Worm (Caenorhabditis elegans) whole organism, mixed stage, embryonic: ENCODE results near the gene pmk-3.

Experiments
- elt-1 ChIP-seq: sonication (generic microtip); optimal IDR thresholded peaks from 2 replicates; lab custom pipeline; 2017; ENCODE audit warnings: missing genetic modification characterization, mild to moderate bottlenecking, missing compliant biosample characterization, antibody characterized with exemption, moderate library complexity, borderline replicate concordance; ENCODE audit not compliant: insufficient read depth
- elt-3 ChIP-seq: fragments of 150-350 bp; optimal IDR thresholded peaks from 2 replicates; lab custom pipeline; 2014; ENCODE audit warnings: missing biosample characterization, missing genetic modification characterization
- lin-13 ChIP-seq: fragments of 150-350 bp; optimal IDR thresholded peaks from 2 replicates; lab custom pipeline; 2014; ENCODE audit warnings: missing biosample characterization, missing genetic modification characterization
- lsy-2 ChIP-seq: fragments of 150-350 bp; optimal IDR thresholded peaks from 2 replicates; lab custom pipeline; 2014; ENCODE audit warnings: missing biosample characterization, missing genetic modification characterization
- nhr-12 ChIP-seq: fragments of 150-350 bp; optimal IDR thresholded peaks from 2 replicates; lab custom pipeline; 2014; ENCODE audit warnings: missing biosample characterization, missing genetic modification characterization
- nhr-237 ChIP-seq: fragments of 150-350 bp; optimal IDR thresholded peaks from 2 replicates; lab custom pipeline; 2014; ENCODE audit warnings: missing biosample characterization, missing genetic modification characterization
- nhr-28 ChIP-seq: fragments of 150-350 bp; optimal IDR thresholded peaks from 2 replicates; lab custom pipeline; 2014; ENCODE audit warnings: missing biosample characterization, missing genetic modification characterization
- snpc-4 ChIP-seq: fragments of 150-350 bp; optimal IDR thresholded peaks from 2 replicates; lab custom pipeline; 2014; ENCODE audit warnings: missing biosample characterization, missing genetic modification characterization
- unc-39 ChIP-seq: fragments of 150-350 bp; optimal IDR thresholded peaks from 2 replicates; lab custom pipeline; 2014; ENCODE audit warnings: missing biosample characterization, missing genetic modification characterization
- unc-62 ChIP-seq: fragments of 150-350 bp; optimal IDR thresholded peaks from 2 replicates; lab custom pipeline; 2014; ENCODE audit warnings: missing biosample characterization, missing genetic modification reagents, missing genetic modification characterization

DNA sequence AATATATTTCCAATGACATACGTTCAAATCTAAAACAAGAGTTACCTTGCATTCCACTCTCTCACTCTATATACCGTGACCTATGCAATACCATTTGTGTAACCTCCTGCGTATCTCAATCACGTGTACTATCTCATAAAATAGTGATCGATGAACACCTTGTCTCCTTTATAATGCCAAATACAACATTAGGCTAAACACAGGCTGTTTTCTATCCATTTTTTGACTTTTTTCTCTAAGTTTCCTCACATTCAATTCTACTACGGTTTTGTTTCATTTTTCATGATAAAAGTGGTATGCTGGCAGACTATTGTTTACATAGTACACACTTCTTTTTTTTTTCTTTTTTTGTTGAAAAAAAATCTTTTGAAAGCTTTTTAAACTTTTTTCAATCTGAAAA, 7.3 kb downstream of the pmk-3 start:
- TF ChIP-seq unc-39 (tag; lab: Kevin White, UChicago) (no peak), lin-13 (tag; lab: Kevin White, UChicago) (no peak), unc-62 (GFP tag; lab: Kevin White, UChicago) (no peak), nhr-28 (no peak), lsy-2 (tag; lab: Kevin White, UChicago) (no peak), nhr-12 (tag; lab: Kevin White, UChicago) (no peak), nhr-237 (tag; lab: Kevin White, UChicago) (no peak), snpc-4 (no peak), elt-3 (tag; lab: Kevin White, UChicago) (no peak), elt-1 (tag; lab: Kevin White, UChicago) (no peak)
